Worm (Caenorhabditis elegans) whole organism, L1 larva: Measurements from ENCODE around the gene Y11D7A.8.

ENCODE experiments used
- C16A3.4 ChIP-seq: fragments of 150-350 bp; optimal IDR thresholded peaks from 2 replicates; lab custom pipeline; 2014; ENCODE audit warnings: missing biosample characterization, missing genetic modification characterization
- ceh-82 ChIP-seq, 3 experiments: fragments of 150-350 bp in 1 of 3; sonication (generic microtip) in 2 of 3; optimal IDR thresholded peaks; 2 replicates each; lab custom pipeline; 2014 to 2017; ENCODE audit warnings: missing biosample characterization in 3 of 3, missing genetic modification characterization in 3 of 3
- fkh-4 ChIP-seq: sonication (generic microtip); optimal IDR thresholded peaks from 2 replicates; lab custom pipeline; 2016; ENCODE audit warnings: missing compliant biosample characterization, missing genetic modification characterization, borderline replicate concordance
- fos-1 ChIP-seq: fragments of 150-350 bp; optimal IDR thresholded peaks from 2 replicates; lab custom pipeline; 2014; ENCODE audit warnings: missing biosample characterization, missing genetic modification characterization
- lsy-2 ChIP-seq, 2 experiments: fragments of 150-350 bp; optimal IDR thresholded peaks; 2 replicates each; lab custom pipeline; 2014; ENCODE audit warnings: missing biosample characterization in 2 of 2, missing genetic modification characterization in 2 of 2
- mep-1 ChIP-seq: fragments of 150-350 bp; optimal IDR thresholded peaks from 2 replicates; lab custom pipeline; 2014; ENCODE audit warnings: missing biosample characterization, missing genetic modification characterization
- nhr-11 ChIP-seq: fragments of 150-350 bp; optimal IDR thresholded peaks from 2 replicates; lab custom pipeline; 2014; ENCODE audit warnings: missing biosample characterization, missing genetic modification characterization
- nhr-90 ChIP-seq: sonication (generic microtip); optimal IDR thresholded peaks from 2 replicates; lab custom pipeline; 2016; ENCODE audit warnings: mild to moderate bottlenecking, missing genetic modification characterization, missing compliant biosample characterization; ENCODE audit not compliant: poor library complexity
- pag-3 ChIP-seq: sonication (generic microtip); optimal IDR thresholded peaks from 2 replicates; lab custom pipeline; 2017; ENCODE audit warnings: missing genetic modification characterization, mild to moderate bottlenecking, missing compliant biosample characterization, antibody characterized with exemption, borderline replicate concordance; ENCODE audit not compliant: insufficient read depth
- rnt-1 ChIP-seq: sonication (generic microtip); optimal IDR thresholded peaks from 2 replicates; lab custom pipeline; 2016; ENCODE audit warnings: mild to moderate bottlenecking, missing genetic modification characterization, moderate library complexity, missing compliant biosample characterization
- snu-23 ChIP-seq: sonication (generic microtip); optimal IDR thresholded peaks from 2 replicates; lab custom pipeline; 2016; ENCODE audit warnings: missing genetic modification characterization, missing compliant biosample characterization
- unc-130 ChIP-seq: fragments of 150-350 bp; optimal IDR thresholded peaks from 2 replicates; lab custom pipeline; 2017; ENCODE audit warnings: missing biosample characterization, missing genetic modification characterization, inconsistent platforms
- unc-62 ChIP-seq: fragments of 150-350 bp; optimal IDR thresholded peaks from 2 replicates; lab custom pipeline; 2014; ENCODE audit warnings: missing biosample characterization, missing genetic modification reagents, missing genetic modification characterization

DNA sequence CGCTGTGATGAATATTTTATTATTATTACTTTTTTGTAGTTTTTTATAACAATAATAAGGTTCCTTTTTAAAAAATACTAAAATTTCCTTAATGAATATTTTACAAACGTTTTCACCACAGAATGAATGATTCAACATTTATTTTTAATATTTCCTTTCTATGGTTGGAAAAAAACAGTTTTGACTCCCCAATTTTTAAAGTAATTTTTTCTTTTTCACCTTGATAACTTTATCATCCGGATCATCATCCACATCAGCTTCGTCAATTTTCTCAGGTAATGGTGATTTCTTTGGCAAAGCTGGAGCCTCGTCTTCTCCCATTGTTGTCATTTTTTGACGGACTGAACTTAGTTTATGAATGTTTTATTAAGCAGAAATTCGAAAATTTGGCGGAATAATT lies 7.5 kb upstream of the Y11D7A.8 start, which contains the start of gene rab-28:
- TF ChIP-seq ceh-82 (tag; optimal IDR thresholded peaks at IDR 0.05; lab: Kevin White, UChicago) (no peak), unc-130 (tag; lab: Kevin White, UChicago) (no peak), unc-62 (GFP tag; lab: Kevin White, UChicago) (no peak), lsy-2 (tag; optimal IDR thresholded peaks at IDR 0.05; lab: Kevin White, UChicago) (no peak), snu-23 (GFP tag; lab: Kevin White, UChicago) (no peak), C16A3.4 (tag; lab: Kevin White, UChicago) (no peak), fos-1 (tag; lab: Kevin White, UChicago) (no peak), nhr-90 (tag; lab: Kevin White, UChicago) (no peak), nhr-11 (no peak), pag-3 (no peak), mep-1 (tag; lab: Kevin White, UChicago) (no peak), rnt-1 (no peak), fkh-4 (no peak)
